Fruit fly (Drosophila melanogaster) whole organism: ENCODE measurements around the gene AP-2alpha.

Experiments used
- CG8478 ChIP-seq: fragments of >200 bp; optimal IDR thresholded peaks from 2 replicates; lab custom pipeline; 2018; ENCODE audit warnings: inconsistent platforms
- Dll ChIP-seq: fragments of >200 bp; optimal IDR thresholded peaks from 2 replicates; lab custom pipeline; 2017
- EcR ChIP-seq, 2 experiments: fragments of >200 bp; optimal IDR thresholded peaks; 2 replicates each; lab custom pipeline; 2017; ENCODE audit warnings: missing biosample characterization in 2 of 2, missing genetic modification characterization in 2 of 2, missing genetic modification reagents in 2 of 2
- pan ChIP-seq: fragments of >200 bp; optimal IDR thresholded peaks from 2 replicates; lab custom pipeline; 2017
- psq ChIP-seq: fragments of >200 bp; optimal IDR thresholded peaks from 2 replicates; lab custom pipeline; 2017
- usp ChIP-seq: fragments of >200 bp; optimal IDR thresholded peaks from 2 replicates; lab custom pipeline; 2017; ENCODE audit warnings: missing biosample characterization, missing genetic modification characterization, mixed read lengths

DNA sequence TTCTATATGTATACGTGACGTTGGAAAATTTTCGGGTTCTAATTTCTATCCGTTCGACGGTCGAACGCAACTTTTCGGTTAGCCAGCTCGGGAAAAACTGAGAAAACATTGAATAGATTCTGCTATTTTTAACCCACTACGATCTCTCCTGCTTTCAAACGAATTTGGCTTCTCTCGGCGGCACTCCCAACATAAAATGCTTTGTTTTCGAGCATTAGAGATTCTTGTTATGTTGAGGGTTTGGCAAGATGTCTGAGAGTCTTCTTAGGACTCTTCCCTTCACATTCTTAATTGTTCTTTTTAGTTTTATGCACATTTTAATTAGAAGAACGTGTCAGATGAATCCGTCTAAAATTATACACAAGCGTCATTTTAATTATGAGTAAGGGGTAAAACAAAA, 12.5 kb downstream of the AP-2alpha start, which contains the start of gene CG4213:
- no peak for TF ChIP-seq psq (lab: Kevin White, UChicago)
- no peak for TF ChIP-seq usp (GFP tag; lab: Kevin White, UChicago)
- TF ChIP-seq CG8478 (lab: Kevin White, UChicago): no peak
- no peak for TF ChIP-seq pan (lab: Kevin White, UChicago)
- TF ChIP-seq EcR (GFP tag; optimal IDR thresholded peaks at IDR 0.05; lab: Kevin White, UChicago): no peak
- TF ChIP-seq Dll (lab: Kevin White, UChicago): no peak
